Worm (Caenorhabditis elegans) whole organism, L1 larva: Measurements from ENCODE around the gene gpd-1.
A peak's percentile ranks its signal among the peaks of the same experiment; 100 is the strongest.

Experiments
- F16B12.6 ChIP-seq: fragments of 150-350 bp; optimal IDR thresholded peaks from 2 replicates; lab custom pipeline; 2014; ENCODE audit warnings: missing biosample characterization, missing genetic modification characterization
- aly-2 ChIP-seq: fragments of 150-350 bp; optimal IDR thresholded peaks from 2 replicates; lab custom pipeline; 2014; ENCODE audit warnings: missing biosample characterization, missing genetic modification characterization
- ama-1 ChIP-seq: fragments of 150-350 bp; optimal IDR thresholded peaks from 2 replicates; lab custom pipeline; 2014
- blmp-1 ChIP-seq: fragments of 150-350 bp; optimal IDR thresholded peaks from 2 replicates; lab custom pipeline; 2014; ENCODE audit warnings: missing biosample characterization, missing genetic modification characterization
- ceh-63 ChIP-seq: fragments of 200-800 bp; sonication (Bioruptor generic); optimal IDR thresholded peaks from 2 replicates; lab custom pipeline; 2018; ENCODE audit warnings: mild to moderate bottlenecking, missing genetic modification characterization, missing compliant biosample characterization
- ceh-88 ChIP-seq: fragments of 200-800 bp; sonication (Bioruptor generic); IDR thresholded peaks from 2 replicates; pipeline ENCODE4 v1.3.6; 2022; ENCODE audit warnings: missing genetic modification characterization, missing compliant biosample characterization
- dsc-1 ChIP-seq: sonication (generic microtip); optimal IDR thresholded peaks from 2 replicates; lab custom pipeline; 2016; ENCODE audit warnings: mild to moderate bottlenecking, missing genetic modification characterization, missing compliant biosample characterization
- efl-1 ChIP-seq, 4 experiments: fragments of 150-350 bp; optimal IDR thresholded peaks in 3 of 4; peaks in 1 of 4; 1 replicate in 1 of 4; 2 replicates in 3 of 4; lab custom pipeline; 2014; ENCODE audit warnings: missing biosample characterization in 2 of 4, missing genetic modification characterization in 2 of 4, missing genetic modification reagents in 2 of 4
- egl-13 ChIP-seq: sonication (generic microtip); optimal IDR thresholded peaks from 2 replicates; lab custom pipeline; 2016; ENCODE audit warnings: missing genotype, missing genetic modification reagents, missing genetic modification characterization, missing compliant biosample characterization
- elt-2 ChIP-seq: sonication (generic microtip); optimal IDR thresholded peaks from 2 replicates; lab custom pipeline; 2016; ENCODE audit warnings: missing genetic modification characterization, mild to moderate bottlenecking, inconsistent platforms, missing compliant biosample characterization, missing genetic modification reagents
- elt-3 ChIP-seq, 6 experiments: fragments of 150-350 bp in 1 of 6; sonication (generic microtip); optimal IDR thresholded peaks; 2 replicates each; lab custom pipeline; 2017 to 2018; ENCODE audit warnings: missing biosample characterization in 6 of 6, missing genetic modification characterization in 6 of 6, inconsistent platforms in 1 of 6
- fkh-10 ChIP-seq: sonication (generic microtip); optimal IDR thresholded peaks from 2 replicates; lab custom pipeline; 2017; ENCODE audit warnings: missing biosample characterization, missing genetic modification reagents, missing genetic modification characterization
- fkh-4 ChIP-seq: sonication (generic microtip); optimal IDR thresholded peaks from 2 replicates; lab custom pipeline; 2016; ENCODE audit warnings: missing compliant biosample characterization, missing genetic modification characterization, borderline replicate concordance
- fkh-8 ChIP-seq: sonication (generic microtip); optimal IDR thresholded peaks from 2 replicates; lab custom pipeline; 2016; ENCODE audit warnings: mild to moderate bottlenecking, missing genetic modification characterization, missing compliant biosample characterization
- hlh-17 ChIP-seq: fragments of 200-800 bp; sonication (Bioruptor generic); optimal IDR thresholded peaks from 2 replicates; lab custom pipeline; 2018; ENCODE audit warnings: missing genetic modification characterization, mild to moderate bottlenecking, missing compliant biosample characterization, moderate library complexity, borderline replicate concordance
- hlh-4 ChIP-seq: sonication (generic microtip); optimal IDR thresholded peaks from 2 replicates; lab custom pipeline; 2016; ENCODE audit warnings: mild to moderate bottlenecking, missing genetic modification characterization, missing compliant biosample characterization
- hpl-2 ChIP-seq: fragments of 150-350 bp; optimal IDR thresholded peaks from 2 replicates; lab custom pipeline; 2014; ENCODE audit warnings: missing biosample characterization, missing genetic modification reagents, missing genetic modification characterization
- isw-1 ChIP-seq: fragments of 200-800 bp; sonication (Bioruptor generic); IDR thresholded peaks from 2 replicates; pipeline ENCODE4 v1.3.6; 2022; ENCODE audit warnings: missing genetic modification characterization, missing compliant biosample characterization
- jun-1 ChIP-seq: fragments of 150-350 bp; optimal IDR thresholded peaks from 2 replicates; lab custom pipeline; 2014; ENCODE audit warnings: missing biosample characterization, missing genetic modification reagents, missing genetic modification characterization
- lin-14 ChIP-seq: fragments of 200-800 bp; sonication (Bioruptor generic); optimal IDR thresholded peaks from 2 replicates; lab custom pipeline; 2018; ENCODE audit warnings: mild to moderate bottlenecking, missing genetic modification characterization, moderate library complexity, missing compliant biosample characterization
- lin-35 ChIP-seq, 2 experiments: fragments of 150-350 bp; optimal IDR thresholded peaks; 2 replicates each; lab custom pipeline; 2014; ENCODE audit warnings: missing biosample characterization in 2 of 2, missing genetic modification characterization in 2 of 2, missing genetic modification reagents in 2 of 2
- lin-39 ChIP-seq: fragments of 150-350 bp; optimal IDR thresholded peaks from 2 replicates; lab custom pipeline; 2014; ENCODE audit warnings: missing biosample characterization, missing genetic modification reagents, missing genetic modification characterization
- lir-3 ChIP-seq: sonication (generic microtip); optimal IDR thresholded peaks from 2 replicates; lab custom pipeline; 2016; ENCODE audit warnings: mild to moderate bottlenecking, missing genetic modification characterization, moderate library complexity, missing compliant biosample characterization; ENCODE audit not compliant: poor library complexity
- mdl-1 ChIP-seq, 2 experiments: fragments of 150-350 bp; optimal IDR thresholded peaks; 2 replicates each; lab custom pipeline; 2014 to 2017; ENCODE audit warnings: missing biosample characterization in 2 of 2, missing genetic modification characterization in 2 of 2, inconsistent platforms in 1 of 2
- mep-1 ChIP-seq: fragments of 150-350 bp; optimal IDR thresholded peaks from 2 replicates; lab custom pipeline; 2014; ENCODE audit warnings: missing biosample characterization, missing genetic modification characterization
- nhr-12 ChIP-seq: sonication (generic microtip); optimal IDR thresholded peaks from 2 replicates; lab custom pipeline; 2017; ENCODE audit warnings: missing biosample characterization, missing genetic modification characterization
- nhr-19 ChIP-seq: fragments of 200-800 bp; sonication (Bioruptor generic); conservative IDR thresholded peaks from 2 replicates; pipeline ENCODE4 v1.3.6; 2022; ENCODE audit warnings: missing genetic modification characterization, missing compliant biosample characterization
- nhr-20 ChIP-seq: sonication (generic microtip); optimal IDR thresholded peaks from 2 replicates; lab custom pipeline; 2016; ENCODE audit warnings: mild to moderate bottlenecking, missing genetic modification characterization, missing compliant biosample characterization
- nhr-237 ChIP-seq: fragments of 150-350 bp; optimal IDR thresholded peaks from 2 replicates; lab custom pipeline; 2014; ENCODE audit warnings: missing biosample characterization, missing genetic modification characterization
- nhr-47 ChIP-seq: sonication (generic microtip); optimal IDR thresholded peaks from 2 replicates; lab custom pipeline; 2016; ENCODE audit warnings: mild to moderate bottlenecking, missing genetic modification characterization, moderate library complexity, missing compliant biosample characterization
- nhr-71 ChIP-seq: sonication (generic microtip); optimal IDR thresholded peaks from 2 replicates; lab custom pipeline; 2016; ENCODE audit warnings: mild to moderate bottlenecking, missing genetic modification characterization, moderate library complexity, missing compliant biosample characterization
- nhr-77 ChIP-seq: fragments of 150-350 bp; optimal IDR thresholded peaks from 2 replicates; lab custom pipeline; 2014; ENCODE audit warnings: missing biosample characterization, missing genetic modification characterization
- nhr-85 ChIP-seq: sonication (generic microtip); peaks from one replicate; lab custom pipeline; 2016; ENCODE audit warnings: missing genetic modification characterization, inconsistent platforms, missing compliant biosample characterization
- nhr-90 ChIP-seq: sonication (generic microtip); optimal IDR thresholded peaks from 2 replicates; lab custom pipeline; 2016; ENCODE audit warnings: mild to moderate bottlenecking, missing genetic modification characterization, missing compliant biosample characterization; ENCODE audit not compliant: poor library complexity
- pqm-1 ChIP-seq: sonication (generic microtip); optimal IDR thresholded peaks from 3 replicates; lab custom pipeline; 2017; ENCODE audit warnings: missing biosample characterization, missing genetic modification characterization
- rnt-1 ChIP-seq: sonication (generic microtip); optimal IDR thresholded peaks from 2 replicates; lab custom pipeline; 2016; ENCODE audit warnings: mild to moderate bottlenecking, missing genetic modification characterization, moderate library complexity, missing compliant biosample characterization
- skn-1 ChIP-seq: fragments of 150-350 bp; optimal IDR thresholded peaks from 2 replicates; lab custom pipeline; 2014; ENCODE audit warnings: missing biosample characterization, missing genetic modification characterization
- snpc-4 ChIP-seq: fragments of 150-350 bp; optimal IDR thresholded peaks from 2 replicates; lab custom pipeline; 2014; ENCODE audit warnings: missing biosample characterization, missing genetic modification characterization
- snu-23 ChIP-seq: sonication (generic microtip); optimal IDR thresholded peaks from 2 replicates; lab custom pipeline; 2016; ENCODE audit warnings: missing genetic modification characterization, missing compliant biosample characterization
- sptf-1 ChIP-seq: fragments of 150-350 bp; optimal IDR thresholded peaks from 2 replicates; lab custom pipeline; 2014; ENCODE audit warnings: missing biosample characterization, missing genetic modification characterization
- sup-37 ChIP-seq: fragments of 200-800 bp; sonication (Bioruptor generic); optimal IDR thresholded peaks from 2 replicates; lab custom pipeline; 2018; ENCODE audit warnings: mild to moderate bottlenecking, missing genetic modification characterization, missing compliant biosample characterization
- swsn-7 ChIP-seq: sonication (generic microtip); optimal IDR thresholded peaks from 2 replicates; lab custom pipeline; 2016; ENCODE audit warnings: missing genetic modification characterization, missing compliant biosample characterization
- tbx-2 ChIP-seq: sonication (generic microtip); optimal IDR thresholded peaks from 2 replicates; lab custom pipeline; 2016; ENCODE audit warnings: missing genetic modification characterization, missing compliant biosample characterization
- unc-30 ChIP-seq: sonication (generic microtip); optimal IDR thresholded peaks from 2 replicates; lab custom pipeline; 2017; ENCODE audit warnings: missing biosample characterization, missing genetic modification characterization
- unc-86 ChIP-seq: sonication (generic microtip); optimal IDR thresholded peaks from 2 replicates; lab custom pipeline; 2016; ENCODE audit warnings: missing genetic modification characterization, missing compliant biosample characterization
- unc-98 ChIP-seq: fragments of 200-800 bp; sonication (Bioruptor generic); IDR thresholded peaks from 2 replicates; pipeline ENCODE4 v1.3.6; 2022; ENCODE audit warnings: missing genetic modification characterization, missing compliant biosample characterization
- xbp-1 ChIP-seq: sonication (generic microtip); optimal IDR thresholded peaks from 2 replicates; lab custom pipeline; 2016; ENCODE audit warnings: missing genetic modification characterization, missing compliant biosample characterization
- zag-1 ChIP-seq: fragments of 150-350 bp; optimal IDR thresholded peaks from 2 replicates; lab custom pipeline; 2014; ENCODE audit warnings: missing biosample characterization, missing genetic modification characterization
- zip-4 ChIP-seq: fragments of 200-800 bp; sonication (Bioruptor generic); optimal IDR thresholded peaks from 2 replicates; lab custom pipeline; 2018; ENCODE audit warnings: mild to moderate bottlenecking, missing genetic modification characterization, moderate library complexity, missing compliant biosample characterization

gpd-1 gene

ce11 chrII:10382247-10382646 lies 11.7 kb upstream of the gpd-1 start (continued):
- TF ChIP-seq zip-4, result no peak
- TF ChIP-seq unc-98, result no peak
- peak; percentile 37 to 41 for TF ChIP-seq efl-1 (optimal IDR thresholded peaks at IDR 0.05; lab: Kevin White, UChicago)
- TF ChIP-seq efl-1 (GFP tag; optimal IDR thresholded peaks at IDR 0.05 in 1 of 2; lab: Kevin White, UChicago), result peak; percentile 9 to 95
- TF ChIP-seq fkh-8 (tag; lab: Kevin White, UChicago), result no peak
- peak; percentile 97 for TF ChIP-seq nhr-85
- TF ChIP-seq fkh-4 (tag; lab: Kevin White, UChicago), result no peak
- no peak for TF ChIP-seq dsc-1 (tag; lab: Kevin White, UChicago)
- TF ChIP-seq zag-1 (tag; lab: Kevin White, UChicago), result no peak
- peak; percentile 37 for TF ChIP-seq xbp-1 (tag; lab: Kevin White, UChicago)
- peak; percentile 57 for TF ChIP-seq swsn-7 (tag; lab: Kevin White, UChicago)
- no peak for TF ChIP-seq elt-3 (tag; optimal IDR thresholded peaks at IDR 0.05; lab: Kevin White, UChicago)
- TF ChIP-seq tbx-2 (tag; lab: Kevin White, UChicago), result peak; percentile 28
- TF ChIP-seq nhr-237 (tag; lab: Kevin White, UChicago), result no peak
- TF ChIP-seq lin-35 (GFP tag; optimal IDR thresholded peaks at IDR 0.05; lab: Kevin White, UChicago), result peak; percentile 54 to 59
- TF ChIP-seq elt-2, result peak; percentile 51
- no peak for TF ChIP-seq hlh-17 (GFP tag; lab: Kevin White, UChicago)
- no peak for TF ChIP-seq hpl-2 (GFP tag; lab: Kevin White, UChicago)
- TF ChIP-seq ceh-88 (GFP tag; lab: Robert Waterston, UW), result no peak
- no peak for TF ChIP-seq unc-30 (tag; lab: Kevin White, UChicago)
- no peak for TF ChIP-seq lin-39 (tag; lab: Kevin White, UChicago)
- TF ChIP-seq egl-13 (tag; lab: Kevin White, UChicago), result no peak
- TF ChIP-seq fkh-10 (GFP tag; lab: Kevin White, UChicago), result no peak
- TF ChIP-seq isw-1 (GFP tag; lab: Robert Waterston, UW), result no peak
- TF ChIP-seq blmp-1 (tag; lab: Kevin White, UChicago), result peak; percentile 72
- TF ChIP-seq unc-86 (tag; lab: Kevin White, UChicago), result no peak
- no peak for TF ChIP-seq aly-2 (tag; lab: Kevin White, UChicago)
- no peak for TF ChIP-seq pqm-1
- no peak for TF ChIP-seq jun-1 (tag; lab: Kevin White, UChicago)
- no peak for TF ChIP-seq ceh-63 (GFP tag; lab: Kevin White, UChicago)
- peak; percentile 27 for TF ChIP-seq nhr-77 (tag; lab: Kevin White, UChicago)
- TF ChIP-seq ama-1 (lab: Kevin White, UChicago), result no peak

ce11 chrII:10384680-10385383 lies 9.1 kb upstream of the gpd-1 start, which contains the start of gene ztf-27:
ztf-27 (plus strand) TSS chrII:10385333.
- TF ChIP-seq nhr-20 (tag; lab: Kevin White, UChicago) (peak; percentile 64), rnt-1 (peak; percentile 51), nhr-47 (tag; lab: Kevin White, UChicago) (peak; percentile 48), nhr-71 (peak; percentile 62), jun-1 (tag; lab: Kevin White, UChicago) (peak; percentile 28), F16B12.6 (tag; lab: Kevin White, UChicago) (no peak), elt-2 (no peak), dsc-1 (tag; lab: Kevin White, UChicago) (no peak), lin-35 (GFP tag; optimal IDR thresholded peaks at IDR 0.05; lab: Kevin White, UChicago) (peak in 1 of 2 experiments; percentile 50), snu-23 (GFP tag; lab: Kevin White, UChicago) (peak; percentile 53), elt-3 (tag; optimal IDR thresholded peaks at IDR 0.05; lab: Kevin White, UChicago) (peak in 2 of 6 experiments; percentile 38 to 42), sptf-1 (tag; lab: Kevin White, UChicago) (no peak), mep-1 (peak; percentile 55), hlh-4 (tag; lab: Kevin White, UChicago) (no peak), sup-37 (GFP tag; lab: Kevin White, UChicago) (no peak), blmp-1 (tag; lab: Kevin White, UChicago) (peak; percentile 82), nhr-12 (tag; lab: Kevin White, UChicago) (no peak), nhr-19 (GFP tag; lab: Robert Waterston, UW) (peak; percentile 37), lin-14 (peak; percentile 69), skn-1 (tag; lab: Kevin White, UChicago) (peak; percentile 30), lir-3 (tag; lab: Kevin White, UChicago) (peak; percentile 18), snpc-4 (tag; lab: Kevin White, UChicago) (no peak), mdl-1 (tag; optimal IDR thresholded peaks at IDR 0.05; lab: Kevin White, UChicago) (peak in 1 of 2 experiments; percentile 56), nhr-90 (tag; lab: Kevin White, UChicago) (peak; percentile 38), swsn-7 (tag; lab: Kevin White, UChicago) (peak; percentile 14), efl-1 (optimal IDR thresholded peaks at IDR 0.05; lab: Kevin White, UChicago) (peak; percentile 18 to 22), efl-1 (GFP tag; optimal IDR thresholded peaks at IDR 0.05 in 1 of 2; lab: Kevin White, UChicago) (peak in 1 of 2 experiments; percentile 92)
